Fruit fly (Drosophila melanogaster) whole organism, prepupa: ENCODE results near the gene CG7182.
A peak's percentile ranks its signal among the peaks of the same experiment; 100 is the strongest.

Experiments
- CG11294 ChIP-seq: fragments of 200-800 bp; sonication (Bioruptor generic); IDR thresholded peaks from 2 replicates; pipeline ENCODE4 v1.3.6; 2022; ENCODE audit warnings: missing biosample characterization, missing genetic modification characterization
- CG1621 ChIP-seq: fragments of 200-800 bp; sonication (Bioruptor generic); optimal IDR thresholded peaks from 3 replicates; lab custom pipeline; 2018; ENCODE audit warnings: missing biosample characterization, mild to moderate bottlenecking, missing genetic modification characterization
- CG34406 ChIP-seq: fragments of 200-800 bp; sonication (Bioruptor generic); optimal IDR thresholded peaks from 3 replicates; lab custom pipeline; 2016; ENCODE audit warnings: missing biosample characterization, missing genetic modification characterization
- CG6808 ChIP-seq: fragments of 200-800 bp; sonication (Bioruptor generic); optimal IDR thresholded peaks from 3 replicates; lab custom pipeline; 2017; ENCODE audit warnings: missing biosample characterization, missing genetic modification characterization, mild to moderate bottlenecking, moderate library complexity, missing genetic modification reagents
- Lpt ChIP-seq: fragments of 200-800 bp; sonication (Bioruptor generic); optimal IDR thresholded peaks from 3 replicates; lab custom pipeline; 2016; ENCODE audit warnings: missing biosample characterization, missing genetic modification characterization
- OdsH ChIP-seq: fragments of 200-800 bp; sonication (Bioruptor generic); optimal IDR thresholded peaks from 3 replicates; lab custom pipeline; 2016; ENCODE audit warnings: missing biosample characterization, missing genetic modification characterization
- net ChIP-seq: fragments of 200-800 bp; sonication (Bioruptor generic); optimal IDR thresholded peaks from 3 replicates; lab custom pipeline; 2016; ENCODE audit warnings: missing biosample characterization, missing genetic modification characterization
- spab ChIP-seq: fragments of 200-800 bp; sonication (Bioruptor generic); optimal IDR thresholded peaks from 2 replicates; lab custom pipeline; 2017; ENCODE audit warnings: missing biosample characterization, mild to moderate bottlenecking, missing genetic modification characterization, missing genetic modification reagents

- TF ChIP-seq spab (GFP tag; lab: Kevin White, UChicago) (no peak), net (GFP tag; lab: Kevin White, UChicago) (no peak), OdsH (GFP tag; lab: Kevin White, UChicago) (no peak), CG6808 (GFP tag; lab: Kevin White, UChicago) (peak; percentile 52), CG11294 (GFP tag; lab: Robert Waterston, UW) (no peak), CG1621 (tag; lab: Kevin White, UChicago) (no peak), Lpt (GFP tag; lab: Kevin White, UChicago) (no peak), CG34406 (GFP tag; lab: Kevin White, UChicago) (no peak)
These were observed 37.3 kb downstream of the CG7182 start, which contains the start of gene BI-1 for dm6 chr3L:8308891-8309352.
